Worm (Caenorhabditis elegans): ENCODE results near the gene C41H7.9.

The C41H7.9 gene

DNA sequence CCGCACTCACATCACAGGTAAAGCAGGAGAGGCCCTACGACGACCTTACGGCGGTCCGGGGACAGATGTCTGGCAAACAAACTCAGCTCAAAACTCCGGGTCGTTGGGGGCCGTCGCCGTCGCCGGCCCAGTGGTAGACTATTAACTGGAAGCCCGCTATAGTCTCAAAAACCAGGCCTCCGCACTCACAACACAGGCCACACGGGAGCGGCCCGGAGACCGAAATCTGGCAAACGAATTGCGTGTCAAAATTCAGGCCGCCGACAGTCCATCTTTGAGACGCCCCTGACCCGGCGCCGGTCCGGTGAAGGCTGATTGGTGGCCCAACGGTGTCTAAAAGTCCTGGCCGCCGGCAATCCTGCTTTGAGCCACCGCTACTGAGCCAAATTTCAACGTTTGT is 33.4 kb upstream of the C41H7.9 start:
- TF ChIP-seq jun-1 (tag; optimal IDR thresholded peaks at IDR 0.05) (no peak), nhr-102 (tag; optimal IDR thresholded peaks at IDR 0.05) (no peak), sdz-12 (GFP tag; optimal IDR thresholded peaks at IDR 0.05) (no peak), mxl-2 (GFP tag; conservative IDR thresholded peaks at IDR 0.05) (no peak), ceh-82 (tag; optimal IDR thresholded peaks at IDR 0.05) (no peak), ctbp-1 (GFP tag; IDR thresholded peaks at IDR 0.05) (no peak), nhr-41 (GFP tag; IDR thresholded peaks at IDR 0.05) (no peak), set-16 (GFP tag; IDR thresholded peaks at IDR 0.05) (peak; percentile 84), egl-43 (GFP tag; IDR thresholded peaks at IDR 0.05) (peak; percentile 25; the same call in 1 of the 2 replicates)

- TF ChIP-seq nhr-10 (tag; optimal IDR thresholded peaks at IDR 0.05) (no peak), lim-7 (GFP tag; IDR thresholded peaks at IDR 0.05) (no peak), unc-62 (GFP tag; optimal IDR thresholded peaks at IDR 0.05 in 1 of 2) (peak in 1 of 2 experiments; percentile 13), unc-62 (tag; optimal IDR thresholded peaks at IDR 0.05) (no peak), mep-1 (tag; optimal IDR thresholded peaks at IDR 0.05) (no peak), nhr-41 (GFP tag; IDR thresholded peaks at IDR 0.05) (no peak), hlh-30 (tag; optimal IDR thresholded peaks at IDR 0.05; ENCODE audit: insufficient read depth) (no peak), lin-15B (tag; optimal IDR thresholded peaks at IDR 0.05) (no peak), zfp-3 (GFP tag; conservative IDR thresholded peaks at IDR 0.05) (no peak)
These were observed 32.0 kb upstream of the C41H7.9 start, which contains the start of gene sri-29 for ce11 chrII:3044023-3044422. Gene sri-29 (plus strand): TSS chrII:3044323.

- TF ChIP-seq hlh-30 (tag; optimal IDR thresholded peaks at IDR 0.05; ENCODE audit: insufficient read depth): no peak
- no peak for TF ChIP-seq unc-39 (tag; optimal IDR thresholded peaks at IDR 0.05)
- no peak for TF ChIP-seq dpl-1 (GFP tag; optimal IDR thresholded peaks at IDR 0.05)
- no peak for TF ChIP-seq daf-12 (tag; optimal IDR thresholded peaks at IDR 0.05)
- no peak for TF ChIP-seq F37D6.2 (tag; optimal IDR thresholded peaks at IDR 0.05)
- no peak for TF ChIP-seq skn-1 (tag; optimal IDR thresholded peaks at IDR 0.05)
- no peak for TF ChIP-seq nhr-77 (tag; optimal IDR thresholded peaks at IDR 0.05)
- TF ChIP-seq ceh-20 (GFP tag; IDR thresholded peaks at IDR 0.05): no peak
- no peak for TF ChIP-seq attf-4 (tag; optimal IDR thresholded peaks at IDR 0.05)
- TF ChIP-seq nhr-237 (tag; optimal IDR thresholded peaks at IDR 0.05): no peak
- no peak for TF ChIP-seq fkh-10 (GFP tag; optimal IDR thresholded peaks at IDR 0.05)
- no peak for TF ChIP-seq lsy-2 (tag; optimal IDR thresholded peaks at IDR 0.05)
- TF ChIP-seq aha-1 (tag): no peak
- no peak for TF ChIP-seq Y75B8A.6 (GFP tag; IDR thresholded peaks at IDR 0.05)
- no peak for TF ChIP-seq D1046.2 (GFP tag; IDR thresholded peaks at IDR 0.05)
- no peak for TF ChIP-seq dmd-8 (GFP tag; IDR thresholded peaks at IDR 0.05)
- TF ChIP-seq lin-15B (tag; optimal IDR thresholded peaks at IDR 0.05): no peak
- TF ChIP-seq F10B5.3 (tag; optimal IDR thresholded peaks at IDR 0.05): no peak
- no peak for TF ChIP-seq daf-19 (GFP tag; conservative IDR thresholded peaks at IDR 0.05)
- no peak for TF ChIP-seq ceh-62 (tag; optimal IDR thresholded peaks at IDR 0.05)
These were observed 31.3 kb upstream of the C41H7.9 start, which contains the start of gene B0454.8 for ce11 chrII:3043358-3043757. Gene B0454.8 (minus strand): TSS chrII:3043458.

- TF ChIP-seq mxl-2 (GFP tag; conservative IDR thresholded peaks at IDR 0.05): no peak
- no peak for TF ChIP-seq nhr-28 (tag; optimal IDR thresholded peaks at IDR 0.05)
- TF ChIP-seq madf-5 (GFP tag; IDR thresholded peaks at IDR 0.05): no peak
- TF ChIP-seq mdl-1 (tag; optimal IDR thresholded peaks at IDR 0.05): no peak
- no peak for TF ChIP-seq zfp-3 (GFP tag; conservative IDR thresholded peaks at IDR 0.05)
- TF ChIP-seq egl-43 (GFP tag; IDR thresholded peaks at IDR 0.05): no peak
- no peak for TF ChIP-seq F10B5.3 (tag; optimal IDR thresholded peaks at IDR 0.05)
- TF ChIP-seq cey-2 (tag; optimal IDR thresholded peaks at IDR 0.05; ENCODE audit: borderline replicate concordance, insufficient read depth): no peak
- no peak for TF ChIP-seq tag-97 (GFP tag; IDR thresholded peaks at IDR 0.05)
- no peak for TF ChIP-seq daf-19 (GFP tag; conservative IDR thresholded peaks at IDR 0.05)
- TF ChIP-seq nhr-10 (tag; optimal IDR thresholded peaks at IDR 0.05): no peak
- TF ChIP-seq nhr-77 (tag; optimal IDR thresholded peaks at IDR 0.05): no peak
- no peak for TF ChIP-seq D1046.2 (GFP tag; IDR thresholded peaks at IDR 0.05)
- no peak for TF ChIP-seq Y105C5A.15 (GFP tag; IDR thresholded peaks at IDR 0.05)
- TF ChIP-seq hlh-11 (tag; optimal IDR thresholded peaks at IDR 0.05): no peak
- TF ChIP-seq duxl-1 (tag; optimal IDR thresholded peaks at IDR 0.05; ENCODE audit: poor library complexity): no peak
These were observed 26.4 kb upstream of the C41H7.9 start, which contains the start of the genes B0454.26 and B0454.5 for ce11 chrII:3038453-3038909. Gene B0454.26 (minus strand): TSS chrII:3038553. Gene B0454.5 (plus strand): TSS chrII:3038859.

Data from whole organism, L4 larva.